Worm (Caenorhabditis elegans): ENCODE data around the gene R08F11.7.

DNA sequence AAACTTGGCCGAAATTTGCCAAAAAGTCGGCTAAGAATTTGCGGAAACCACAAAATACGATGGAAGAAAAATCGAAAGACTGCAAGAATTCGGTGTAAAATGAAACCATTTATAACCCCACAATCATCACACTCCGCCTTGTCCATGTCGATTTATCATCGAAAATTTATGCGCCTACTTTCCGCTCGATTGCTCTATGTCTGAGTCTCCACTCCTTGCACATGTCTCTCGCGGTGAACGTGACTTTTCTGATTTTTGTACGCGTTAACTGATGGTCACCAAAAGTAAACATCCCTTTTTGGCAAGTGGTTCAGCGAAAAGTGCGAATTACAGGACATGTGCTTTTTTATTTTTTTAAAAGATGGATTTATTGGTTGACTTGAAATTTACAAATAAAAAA lies 12.9 kb upstream of the R08F11.7 start:
- TF ChIP-seq ama-1 (optimal IDR thresholded peaks at IDR 0.05), result no peak
- TF ChIP-seq ceh-36 (tag; optimal IDR thresholded peaks at IDR 0.05), result no peak
- no peak for TF ChIP-seq tra-4 (tag; optimal IDR thresholded peaks at IDR 0.05)
